Fruit fly (Drosophila melanogaster): ENCODE results near the gene CG5790.

DNA sequence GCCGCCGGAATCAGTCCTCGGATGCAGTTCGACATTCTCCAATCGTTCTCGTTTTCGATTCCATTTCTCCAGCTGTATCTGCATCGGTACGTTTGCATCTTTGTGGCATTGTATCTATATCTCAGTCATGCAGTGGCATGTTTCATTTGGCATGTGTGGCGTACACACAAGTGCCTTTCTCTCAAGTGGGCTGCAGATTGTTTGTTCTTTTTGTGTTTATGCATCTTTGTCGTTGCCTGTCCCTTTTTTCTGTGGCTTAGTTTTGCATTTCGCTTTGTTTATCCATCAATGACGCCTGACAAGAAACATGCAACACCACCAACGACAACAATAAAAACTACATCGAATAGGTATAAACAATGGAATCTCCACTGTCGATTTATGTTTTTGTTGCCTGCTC is 41.9 kb downstream of the CG5790 start:
- no peak for TF ChIP-seq GATAd (GFP tag; optimal IDR thresholded peaks at IDR 0.05)
- no peak for TF ChIP-seq sage (GFP tag; optimal IDR thresholded peaks at IDR 0.05)
- no peak for TF ChIP-seq usp (GFP tag; optimal IDR thresholded peaks at IDR 0.05)

Measured in whole organism, wandering third instar larva.